Worm (Caenorhabditis elegans) whole organism, late embryonic: ENCODE data around the gene sri-32.

Experiments used
- F13H6.1 ChIP-seq: sonication (generic microtip); optimal IDR thresholded peaks from 2 replicates; lab custom pipeline; 2016; ENCODE audit warnings: missing genetic modification characterization, missing compliant biosample characterization
- T23F11.4 ChIP-seq: fragments of 200-800 bp; sonication (Bioruptor generic); optimal IDR thresholded peaks from 2 replicates; lab custom pipeline; 2018; ENCODE audit warnings: mild to moderate bottlenecking, missing genetic modification characterization, missing compliant biosample characterization
- dmd-4 ChIP-seq: sonication (generic microtip); optimal IDR thresholded peaks from 2 replicates; lab custom pipeline; 2016; ENCODE audit warnings: borderline replicate concordance, missing genetic modification characterization, missing compliant biosample characterization
- hlh-6 ChIP-seq: sonication (generic microtip); optimal IDR thresholded peaks from 2 replicates; lab custom pipeline; 2016; ENCODE audit warnings: missing genotype, missing genetic modification characterization, missing compliant biosample characterization
- madf-2 ChIP-seq: sonication (generic microtip); optimal IDR thresholded peaks from 2 replicates; lab custom pipeline; 2017; ENCODE audit warnings: missing genetic modification characterization, missing compliant biosample characterization
- nhr-11 ChIP-seq: fragments of 150-350 bp; optimal IDR thresholded peaks from 2 replicates; lab custom pipeline; 2014; ENCODE audit warnings: missing biosample characterization, missing genetic modification characterization
- pha-4 ChIP-seq: fragments of 150-350 bp; optimal IDR thresholded peaks from 2 replicates; lab custom pipeline; 2018; ENCODE audit warnings: missing biosample characterization, missing genetic modification reagents, missing genetic modification characterization
- pqm-1 ChIP-seq: sonication (generic microtip); optimal IDR thresholded peaks from 2 replicates; lab custom pipeline; 2016; ENCODE audit warnings: missing genetic modification characterization, missing compliant biosample characterization
- pros-1 ChIP-seq: fragments of 150-350 bp; optimal IDR thresholded peaks from 2 replicates; lab custom pipeline; 2014; ENCODE audit warnings: missing biosample characterization, missing genetic modification reagents, missing genetic modification characterization
- sox-4 ChIP-seq: sonication (generic microtip); optimal IDR thresholded peaks from 2 replicates; lab custom pipeline; 2017; ENCODE audit warnings: mild to moderate bottlenecking, missing genetic modification characterization, inconsistent platforms, missing compliant biosample characterization

ce11 chrII:3145842-3146241 lies 8.4 kb downstream of the sri-32 start, which contains the start of gene T10D4.15:
- no peak for TF ChIP-seq nhr-11 (tag; lab: Kevin White, UChicago)
- no peak for TF ChIP-seq pros-1 (tag; lab: Kevin White, UChicago)
- no peak for TF ChIP-seq pqm-1 (tag; lab: Kevin White, UChicago)
- TF ChIP-seq dmd-4 (tag; lab: Kevin White, UChicago) = no peak
- no peak for TF ChIP-seq T23F11.4 (GFP tag; lab: Kevin White, UChicago)
- no peak for TF ChIP-seq sox-4 (tag; lab: Kevin White, UChicago)
- no peak for TF ChIP-seq madf-2 (tag; lab: Kevin White, UChicago)
- TF ChIP-seq hlh-6 (tag; lab: Kevin White, UChicago) = no peak
- TF ChIP-seq pha-4 (tag; lab: Kevin White, UChicago) = no peak
- no peak for TF ChIP-seq F13H6.1
